Worm (Caenorhabditis elegans) whole organism, young adult: ENCODE results near the gene sfxn-5.
A peak's percentile ranks its signal among the peaks of the same experiment; 100 is the strongest.

Source experiments
- madf-6 ChIP-seq: fragments of 200-800 bp; sonication (Bioruptor generic); IDR thresholded peaks from 2 replicates; pipeline ENCODE4 v1.3.6; 2022; ENCODE audit warnings: missing genetic modification reagents, missing genetic modification characterization, missing compliant biosample characterization
- snpc-4 ChIP-seq, 5 experiments: fragments of 150-350 bp in 1 of 5; sonication (generic microtip) in 4 of 5; optimal IDR thresholded peaks; 2 replicates each; lab custom pipeline; 2014 to 2018; ENCODE audit warnings: missing genetic modification characterization in 5 of 5, missing biosample characterization in 3 of 5, antibody characterized with exemption in 2 of 5, mild to moderate bottlenecking in 2 of 5, missing compliant biosample characterization in 2 of 5, missing genotype in 2 of 5, moderate library complexity in 2 of 5, missing genetic modification reagents in 1 of 5

- TF ChIP-seq madf-6 (GFP tag; lab: Robert Waterston, UW) = peak; percentile 72
- peak; percentile 67 for TF ChIP-seq snpc-4 (GFP tag; optimal IDR thresholded peaks at IDR 0.05; lab: Kevin White, UChicago)
- TF ChIP-seq snpc-4 (tag; optimal IDR thresholded peaks at IDR 0.05; lab: Kevin White, UChicago) = peak in 3 of 4 experiments; percentile 71 to 77 (median 72)
Observed at ce11 chrII:8075324-8075810, 29.5 kb downstream of the sfxn-5 start, which contains the start of gene K02C4.2.
